Worm (Caenorhabditis elegans) whole organism, young adult: ENCODE measurements around the gene smc-5.

Experiments used
- B0261.1 ChIP-seq: sonication (generic microtip); optimal IDR thresholded peaks from 2 replicates; lab custom pipeline; 2016; ENCODE audit warnings: mild to moderate bottlenecking, missing genetic modification characterization, moderate library complexity, missing compliant biosample characterization
- F57A8.1 ChIP-seq: fragments of 200-800 bp; sonication (Bioruptor generic); optimal IDR thresholded peaks from 2 replicates; lab custom pipeline; 2018; ENCODE audit warnings: mild to moderate bottlenecking, missing genetic modification characterization, moderate library complexity, missing compliant biosample characterization
- bed-1 ChIP-seq: fragments of 200-800 bp; sonication (Bioruptor generic); IDR thresholded peaks from 2 replicates; pipeline ENCODE4 v1.3.6; 2022; ENCODE audit warnings: missing genetic modification reagents, missing genetic modification characterization, missing compliant biosample characterization
- bed-2 ChIP-seq: fragments of 200-800 bp; sonication (Bioruptor generic); IDR thresholded peaks from 2 replicates; pipeline ENCODE4 v1.3.6; 2022; ENCODE audit warnings: missing genetic modification reagents, missing genetic modification characterization, missing compliant biosample characterization
- gei-17 ChIP-seq: fragments of 200-800 bp; sonication (Bioruptor generic); optimal IDR thresholded peaks from 2 replicates; lab custom pipeline; 2018; ENCODE audit warnings: mild to moderate bottlenecking, missing genetic modification characterization, missing compliant biosample characterization
- pha-4 ChIP-seq: fragments of 150-350 bp; sonication (generic microtip); optimal IDR thresholded peaks from 2 replicates; lab custom pipeline; 2014; ENCODE audit warnings: missing biosample characterization, missing genetic modification reagents, missing genetic modification characterization
- rec-8 ChIP-seq, 2 experiments: sonication (generic microtip); optimal IDR thresholded peaks; 2 replicates each; lab custom pipeline; 2016; ENCODE audit warnings: mild to moderate bottlenecking in 2 of 2, missing genetic modification characterization in 2 of 2, missing genetic modification reagents in 2 of 2, missing genotype in 2 of 2, missing biosample characterization in 1 of 2, missing compliant biosample characterization in 1 of 2, moderate library complexity in 1 of 2
- repo-1 ChIP-seq: sonication (generic microtip); optimal IDR thresholded peaks from 2 replicates; lab custom pipeline; 2017; ENCODE audit warnings: mild to moderate bottlenecking, missing genetic modification characterization, missing compliant biosample characterization
- tlf-1 ChIP-seq: fragments of 200-800 bp; sonication (Bioruptor generic); optimal IDR thresholded peaks from 2 replicates; lab custom pipeline; 2018; ENCODE audit warnings: mild to moderate bottlenecking, missing genetic modification characterization, missing compliant biosample characterization
- zfh-2 ChIP-seq: fragments of 200-800 bp; sonication (Bioruptor generic); conservative IDR thresholded peaks from 2 replicates; pipeline ENCODE4 v1.3.6; 2022; ENCODE audit warnings: missing genetic modification reagents, missing genetic modification characterization, missing compliant biosample characterization

DNA sequence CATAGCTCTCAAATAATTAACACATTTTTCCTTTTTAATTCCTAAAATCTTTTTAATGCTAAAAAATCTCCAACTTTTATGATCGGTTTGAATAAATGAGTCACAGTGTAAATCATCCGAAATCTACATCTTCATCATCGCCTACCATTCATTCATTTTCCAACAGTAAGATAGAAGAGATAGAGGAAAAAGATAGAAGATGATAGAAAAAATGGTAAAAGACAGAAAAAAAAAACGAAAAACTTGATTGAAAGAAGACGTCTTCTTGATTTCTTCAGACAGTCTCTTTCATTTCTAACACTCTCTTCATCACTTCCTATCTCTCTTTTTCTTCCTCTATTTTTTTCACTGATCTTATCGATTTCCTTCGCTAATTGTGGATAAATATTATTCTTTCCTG is 41.3 kb downstream of the smc-5 start:
- TF ChIP-seq repo-1 (no peak), rec-8 (tag; optimal IDR thresholded peaks at IDR 0.05; lab: Kevin White, UChicago) (no peak), zfh-2 (GFP tag; lab: Robert Waterston, UW) (no peak), gei-17 (GFP tag; lab: Kevin White, UChicago) (no peak), bed-2 (no peak), bed-1 (GFP tag; lab: Robert Waterston, UW) (no peak), pha-4 (tag; lab: Kevin White, UChicago) (no peak), tlf-1 (GFP tag; lab: Kevin White, UChicago) (no peak), B0261.1 (tag; lab: Kevin White, UChicago) (no peak), F57A8.1 (no peak)
